Worm (Caenorhabditis elegans) whole organism, mixed stage, embryonic: ENCODE data around the gene Y54G2A.19.

ENCODE experiments used
- drap-1 ChIP-seq: fragments of 200-800 bp; sonication (Bioruptor generic); optimal IDR thresholded peaks from 3 replicates; lab custom pipeline; 2018; ENCODE audit warnings: mild to moderate bottlenecking, missing genetic modification characterization, missing compliant biosample characterization
- elt-3 ChIP-seq: fragments of 150-350 bp; optimal IDR thresholded peaks from 2 replicates; lab custom pipeline; 2014; ENCODE audit warnings: missing biosample characterization, missing genetic modification characterization
- lin-13 ChIP-seq: fragments of 150-350 bp; optimal IDR thresholded peaks from 2 replicates; lab custom pipeline; 2014; ENCODE audit warnings: missing biosample characterization, missing genetic modification characterization
- nhr-76 ChIP-seq: sonication (generic microtip); optimal IDR thresholded peaks from 2 replicates; lab custom pipeline; 2017; ENCODE audit warnings: missing biosample characterization, missing genetic modification characterization
- pha-4 ChIP-seq: fragments of 150-350 bp; optimal IDR thresholded peaks from 2 replicates; lab custom pipeline; 2018; ENCODE audit warnings: missing biosample characterization, missing genetic modification reagents, missing genetic modification characterization
- snpc-4 ChIP-seq: fragments of 150-350 bp; optimal IDR thresholded peaks from 2 replicates; lab custom pipeline; 2014; ENCODE audit warnings: missing biosample characterization, missing genetic modification characterization
- unc-39 ChIP-seq: fragments of 150-350 bp; optimal IDR thresholded peaks from 2 replicates; lab custom pipeline; 2014; ENCODE audit warnings: missing biosample characterization, missing genetic modification characterization
- ztf-11 ChIP-seq: fragments of 150-350 bp; optimal IDR thresholded peaks from 2 replicates; lab custom pipeline; 2014; ENCODE audit warnings: missing biosample characterization, missing genetic modification characterization

DNA sequence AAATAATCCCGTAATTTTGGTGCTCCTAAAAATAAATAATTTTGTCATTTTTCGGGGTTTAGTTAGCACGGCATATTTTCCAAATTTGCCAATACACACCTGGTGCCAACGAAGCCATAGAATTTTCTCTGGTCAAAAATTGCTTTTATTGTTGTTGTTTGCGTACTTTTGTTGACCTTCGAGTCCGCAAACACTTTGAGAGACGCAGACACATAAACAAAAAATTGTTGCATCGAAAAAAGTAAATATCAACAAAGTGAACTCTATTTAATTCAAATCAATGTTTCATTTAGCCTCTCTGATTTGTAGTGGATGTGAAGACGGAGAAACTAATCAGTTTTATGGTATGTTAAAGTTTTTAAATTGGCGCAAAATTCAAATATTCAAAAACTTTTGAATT is 48.3 kb downstream of the Y54G2A.19 start, which contains the start of gene Y54G2A.40:
- TF ChIP-seq drap-1 (GFP tag; lab: Kevin White, UChicago): no peak
- TF ChIP-seq nhr-76 (tag; lab: Kevin White, UChicago): no peak
- peak; percentile 33 for TF ChIP-seq pha-4
- TF ChIP-seq unc-39 (tag; lab: Kevin White, UChicago): no peak
- no peak for TF ChIP-seq ztf-11 (tag; lab: Kevin White, UChicago)
- TF ChIP-seq elt-3 (tag; lab: Kevin White, UChicago): no peak
- TF ChIP-seq lin-13: no peak
- TF ChIP-seq snpc-4: no peak
